Worm (Caenorhabditis elegans) whole organism, L4/young adult: ENCODE data around the gene F43E2.1.

Experiments used
- W03F9.2 ChIP-seq: fragments of 150-350 bp; optimal IDR thresholded peaks from 2 replicates; lab custom pipeline; 2014; ENCODE audit warnings: missing biosample characterization, missing genetic modification characterization
- dao-5 ChIP-seq: sonication (generic microtip); optimal IDR thresholded peaks from 2 replicates; lab custom pipeline; 2016; ENCODE audit warnings: missing genotype, missing genetic modification characterization, moderate library complexity, missing compliant biosample characterization
- him-1 ChIP-seq: sonication (generic microtip); optimal IDR thresholded peaks from 2 replicates; lab custom pipeline; 2016; ENCODE audit warnings: missing genotype, missing genetic modification reagents, missing genetic modification characterization, missing compliant biosample characterization

F43E2.1 gene

ce11 chrII:7413275-7413674 lies 38.2 kb downstream of the F43E2.1 start:
- TF ChIP-seq him-1 (no peak), W03F9.2 (tag; lab: Kevin White, UChicago) (no peak), dao-5 (tag; lab: Kevin White, UChicago) (no peak)

- TF ChIP-seq dao-5 (tag; lab: Kevin White, UChicago) (no peak), W03F9.2 (tag; lab: Kevin White, UChicago) (no peak), him-1 (no peak)
Measured at ce11 chrII:7413764-7414163, 38.7 kb downstream of the F43E2.1 start.

ce11 chrII:7419563-7419962 lies 44.5 kb downstream of the F43E2.1 start:
- TF ChIP-seq dao-5 (tag; lab: Kevin White, UChicago) (no peak), W03F9.2 (tag; lab: Kevin White, UChicago) (no peak), him-1 (no peak)

ce11 chrII:7420157-7420556 lies 45.1 kb downstream of the F43E2.1 start:
- TF ChIP-seq W03F9.2 (tag; lab: Kevin White, UChicago) (no peak), dao-5 (tag; lab: Kevin White, UChicago) (no peak), him-1 (no peak)

- TF ChIP-seq W03F9.2 (tag; lab: Kevin White, UChicago) (no peak), him-1 (no peak), dao-5 (tag; lab: Kevin White, UChicago) (no peak)
Measured at ce11 chrII:7420796-7421386, 45.8 kb downstream of the F43E2.1 start.
